Worm (Caenorhabditis elegans): ENCODE data around the gene C56G2.5.

DNA sequence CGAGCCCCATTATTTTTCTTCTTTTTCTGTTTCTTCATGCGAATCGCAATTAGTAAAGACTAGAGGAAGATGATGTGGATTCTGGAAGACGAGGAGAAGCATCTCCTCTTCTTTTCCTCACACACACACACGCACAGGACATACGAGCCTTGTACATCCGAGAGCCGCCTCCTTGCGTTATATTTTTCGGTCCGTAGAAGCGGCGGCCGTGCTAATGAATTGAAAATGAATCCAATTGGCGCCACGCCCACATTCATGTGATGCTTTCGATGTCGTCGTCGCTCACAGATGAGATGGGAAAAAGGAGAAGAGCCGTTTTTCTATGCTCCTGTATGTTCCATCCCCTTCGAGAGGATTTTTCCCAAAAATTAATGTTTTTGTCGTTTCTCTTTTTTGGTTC lies 27.4 kb upstream of the C56G2.5 start:
- no peak for TF ChIP-seq elt-1 (tag; optimal IDR thresholded peaks at IDR 0.05)
- no peak for TF ChIP-seq egl-27 (tag; optimal IDR thresholded peaks at IDR 0.05)
- no peak for TF ChIP-seq ceh-16 (tag; optimal IDR thresholded peaks at IDR 0.05)
- no peak for TF ChIP-seq nhr-11 (tag; optimal IDR thresholded peaks at IDR 0.05)
- no peak for TF ChIP-seq ceh-82 (tag; optimal IDR thresholded peaks at IDR 0.05)

Data from whole organism, L2 larva.